Worm (Caenorhabditis elegans) whole organism, early embryonic: ENCODE results near the gene C06A12.3.

ENCODE experiments used
- B0310.2 ChIP-seq: sonication (generic microtip); optimal IDR thresholded peaks from 2 replicates; lab custom pipeline; 2016; ENCODE audit warnings: mild to moderate bottlenecking, missing genetic modification characterization, missing compliant biosample characterization
- F13C5.2 ChIP-seq: sonication (generic microtip); optimal IDR thresholded peaks from 2 replicates; lab custom pipeline; 2017; ENCODE audit warnings: mild to moderate bottlenecking, missing genetic modification characterization, inconsistent platforms, missing compliant biosample characterization
- aly-1 ChIP-seq: sonication (generic microtip); optimal IDR thresholded peaks from 2 replicates; lab custom pipeline; 2016; ENCODE audit warnings: missing genetic modification characterization, missing compliant biosample characterization
- ama-1 ChIP-seq: fragments of 150-350 bp; optimal IDR thresholded peaks from 2 replicates; lab custom pipeline; 2014
- ceh-13 ChIP-seq: fragments of 200-800 bp; sonication (Bioruptor generic); optimal IDR thresholded peaks from 2 replicates; lab custom pipeline; 2018; ENCODE audit warnings: mild to moderate bottlenecking, missing genetic modification characterization, missing compliant biosample characterization
- ceh-36 ChIP-seq: sonication (generic microtip); optimal IDR thresholded peaks from 2 replicates; lab custom pipeline; 2016; ENCODE audit warnings: missing genetic modification characterization, inconsistent platforms, missing compliant biosample characterization
- ets-7 ChIP-seq: sonication (generic microtip); optimal IDR thresholded peaks from 2 replicates; lab custom pipeline; 2016; ENCODE audit warnings: missing genotype, missing genetic modification characterization, missing compliant biosample characterization
- flt-1 ChIP-seq: fragments of 200-800 bp; sonication (Bioruptor generic); IDR thresholded peaks from 2 replicates; pipeline ENCODE4 v1.3.6; 2022; ENCODE audit warnings: missing genetic modification characterization, missing compliant biosample characterization
- hmbx-1 ChIP-seq: sonication (generic microtip); optimal IDR thresholded peaks from 2 replicates; lab custom pipeline; 2016; ENCODE audit warnings: mild to moderate bottlenecking, missing genetic modification characterization, missing compliant biosample characterization
- hmg-4 ChIP-seq: fragments of 200-800 bp; sonication (Bioruptor generic); optimal IDR thresholded peaks from 2 replicates; lab custom pipeline; 2018; ENCODE audit warnings: mild to moderate bottlenecking, missing genetic modification characterization, missing compliant biosample characterization
- hnd-1 ChIP-seq: sonication (generic microtip); optimal IDR thresholded peaks from 2 replicates; lab custom pipeline; 2016; ENCODE audit warnings: missing genetic modification characterization, missing compliant biosample characterization
- pes-1 ChIP-seq: fragments of 200-800 bp; sonication (Bioruptor generic); IDR thresholded peaks from 2 replicates; pipeline ENCODE4 v1.3.6; 2022; ENCODE audit warnings: missing genetic modification reagents, missing genetic modification characterization, missing compliant biosample characterization
- scrt-1 ChIP-seq: fragments of 200-800 bp; sonication (Bioruptor generic); IDR thresholded peaks from 2 replicates; pipeline ENCODE4 v1.3.6; 2022; ENCODE audit warnings: missing genetic modification characterization, missing compliant biosample characterization
- sea-1 ChIP-seq: fragments of 200-800 bp; sonication (Bioruptor generic); conservative IDR thresholded peaks from 2 replicates; pipeline ENCODE4 v1.3.6; 2022; ENCODE audit warnings: missing genetic modification characterization, missing compliant biosample characterization
- tbx-11 ChIP-seq: fragments of 200-800 bp; sonication (Bioruptor generic); IDR thresholded peaks from 2 replicates; pipeline ENCODE4 v1.3.6; 2022; ENCODE audit warnings: missing genetic modification characterization, missing compliant biosample characterization
- tbx-37 ChIP-seq: fragments of 200-800 bp; sonication (Bioruptor generic); conservative IDR thresholded peaks from 2 replicates; pipeline ENCODE4 v1.3.6; 2022; ENCODE audit warnings: missing genetic modification reagents, missing genetic modification characterization, missing compliant biosample characterization
- tra-4 ChIP-seq: sonication (generic microtip); optimal IDR thresholded peaks from 2 replicates; lab custom pipeline; 2017; ENCODE audit warnings: missing genetic modification characterization, missing compliant biosample characterization

The C06A12.3 gene

ce11 chrIV:17431287-17431686 is 3.8 kb downstream of the C06A12.3 start, which contains the start of gene lact-6:
Gene lact-6 (minus strand): TSS chrIV:17431387.
- TF ChIP-seq ceh-13 (GFP tag; lab: Kevin White, UChicago) (no peak), ets-7 (tag; lab: Kevin White, UChicago) (no peak), aly-1 (tag; lab: Kevin White, UChicago) (no peak), scrt-1 (GFP tag; lab: Robert Waterston, UW) (no peak), hmbx-1 (tag; lab: Kevin White, UChicago) (no peak), ceh-36 (tag; lab: Kevin White, UChicago) (no peak), tra-4 (no peak), flt-1 (no peak), hmg-4 (GFP tag; lab: Kevin White, UChicago) (no peak), ama-1 (lab: Kevin White, UChicago) (no peak), hnd-1 (tag; lab: Kevin White, UChicago) (no peak), F13C5.2 (no peak), sea-1 (GFP tag; lab: Robert Waterston, UW) (no peak)

- TF ChIP-seq B0310.2 (tag; lab: Kevin White, UChicago) = no peak
- TF ChIP-seq F13C5.2 = no peak
- no peak for TF ChIP-seq ceh-13 (GFP tag; lab: Kevin White, UChicago)
- no peak for TF ChIP-seq aly-1 (tag; lab: Kevin White, UChicago)
- no peak for TF ChIP-seq ets-7 (tag; lab: Kevin White, UChicago)
- TF ChIP-seq ama-1 (lab: Kevin White, UChicago) = no peak
- no peak for TF ChIP-seq tbx-37 (GFP tag; lab: Robert Waterston, UW)
- TF ChIP-seq pes-1 = no peak
- no peak for TF ChIP-seq hnd-1 (tag; lab: Kevin White, UChicago)
- no peak for TF ChIP-seq flt-1
- no peak for TF ChIP-seq tbx-11 (GFP tag; lab: Robert Waterston, UW)
- TF ChIP-seq sea-1 (GFP tag; lab: Robert Waterston, UW) = no peak
- TF ChIP-seq tra-4 = no peak
- no peak for TF ChIP-seq ceh-36 (tag; lab: Kevin White, UChicago)
- TF ChIP-seq scrt-1 (GFP tag; lab: Robert Waterston, UW) = no peak
- no peak for TF ChIP-seq hmbx-1 (tag; lab: Kevin White, UChicago)
- TF ChIP-seq hmg-4 (GFP tag; lab: Kevin White, UChicago) = no peak
Observed at ce11 chrIV:17432223-17432826, 4.8 kb downstream of the C06A12.3 start.

- no peak for TF ChIP-seq F13C5.2
- TF ChIP-seq ets-7 (tag; lab: Kevin White, UChicago) = no peak
- no peak for TF ChIP-seq tbx-37 (GFP tag; lab: Robert Waterston, UW)
- TF ChIP-seq pes-1 = no peak
- TF ChIP-seq ceh-13 (GFP tag; lab: Kevin White, UChicago) = no peak
Observed at ce11 chrIV:17435228-17435627, 7.7 kb downstream of the C06A12.3 start.

- TF ChIP-seq hmbx-1 (tag; lab: Kevin White, UChicago) (no peak), ceh-36 (tag; lab: Kevin White, UChicago) (no peak), aly-1 (tag; lab: Kevin White, UChicago) (no peak), pes-1 (no peak), sea-1 (GFP tag; lab: Robert Waterston, UW) (no peak), ceh-13 (GFP tag; lab: Kevin White, UChicago) (no peak), tra-4 (no peak), ets-7 (tag; lab: Kevin White, UChicago) (no peak), hmg-4 (GFP tag; lab: Kevin White, UChicago) (no peak), scrt-1 (GFP tag; lab: Robert Waterston, UW) (no peak), tbx-11 (GFP tag; lab: Robert Waterston, UW) (no peak), tbx-37 (GFP tag; lab: Robert Waterston, UW) (no peak), F13C5.2 (no peak)
Observed at ce11 chrIV:17436552-17436951, 9.0 kb downstream of the C06A12.3 start, which contains the start of gene gcy-27. Gene gcy-27 (minus strand): TSS chrIV:17436652.

ce11 chrIV:17437038-17437437 is 9.5 kb downstream of the C06A12.3 start, which contains the start of gene C06A12.8:
Gene C06A12.8 (plus strand): TSS chrIV:17437338.
- TF ChIP-seq F13C5.2 = no peak

- TF ChIP-seq flt-1 = no peak
Observed at ce11 chrIV:17440001-17440400, 12.5 kb downstream of the C06A12.3 start, which contains the start of gene C06A12.19. Gene C06A12.19 (minus strand): TSS chrIV:17440101.

ce11 chrIV:17440417-17440816 is 12.9 kb downstream of the C06A12.3 start, which contains the start of gene F08A7.1:
Gene F08A7.1 (plus strand): TSS chrIV:17440607.
- TF ChIP-seq pes-1 = no peak
- TF ChIP-seq ama-1 (lab: Kevin White, UChicago) = no peak
- no peak for TF ChIP-seq sea-1 (GFP tag; lab: Robert Waterston, UW)
- TF ChIP-seq aly-1 (tag; lab: Kevin White, UChicago) = no peak
- no peak for TF ChIP-seq B0310.2 (tag; lab: Kevin White, UChicago)
- TF ChIP-seq ets-7 (tag; lab: Kevin White, UChicago) = no peak
- TF ChIP-seq hmbx-1 (tag; lab: Kevin White, UChicago) = no peak
- no peak for TF ChIP-seq ceh-36 (tag; lab: Kevin White, UChicago)

- TF ChIP-seq ama-1 (lab: Kevin White, UChicago) (no peak), ceh-13 (GFP tag; lab: Kevin White, UChicago) (no peak), tra-4 (no peak), hnd-1 (tag; lab: Kevin White, UChicago) (no peak), F13C5.2 (no peak), flt-1 (no peak), B0310.2 (tag; lab: Kevin White, UChicago) (no peak), tbx-11 (GFP tag; lab: Robert Waterston, UW) (no peak), ets-7 (tag; lab: Kevin White, UChicago) (no peak), sea-1 (GFP tag; lab: Robert Waterston, UW) (no peak)
Observed at ce11 chrIV:17441260-17441659, 13.7 kb downstream of the C06A12.3 start.
